Fruit fly (Drosophila melanogaster): ENCODE measurements around the gene Adk2.

The Adk2 gene

dm6 chr3L:13017803-13018324 lies 4.6 kb downstream of the Adk2 start, which contains the start of the genes mRpL20 and Icmt (continued):
- peak; percentile 37 for TF ChIP-seq maf-S (GFP tag; optimal IDR thresholded peaks at IDR 0.05)
- TF ChIP-seq ems (GFP tag; optimal IDR thresholded peaks at IDR 0.05): peak; percentile 73
- peak; percentile 52 for TF ChIP-seq CG15073 (GFP tag; optimal IDR thresholded peaks at IDR 0.05)
- no peak for TF ChIP-seq eyg (GFP tag; optimal IDR thresholded peaks at IDR 0.05)
- TF ChIP-seq CG11695 (GFP tag; IDR thresholded peaks at IDR 0.05): peak; percentile 97
- peak; percentile 94 for TF ChIP-seq gsb (GFP tag; IDR thresholded peaks at IDR 0.05)
- peak; percentile 77 for TF ChIP-seq Max (GFP tag; optimal IDR thresholded peaks at IDR 0.05)
- TF ChIP-seq HLH4C (GFP tag; IDR thresholded peaks at IDR 0.05; ENCODE audit: partially characterized antibody): peak; percentile 93
- TF ChIP-seq unpg (GFP tag; optimal IDR thresholded peaks at IDR 0.05): peak; percentile 98
- TF ChIP-seq usp (GFP tag; optimal IDR thresholded peaks at IDR 0.05): no peak
- TF ChIP-seq Atf6 (GFP tag; IDR thresholded peaks at IDR 0.05): peak; percentile 94
- peak; percentile 33 for TF ChIP-seq CG13624 (GFP tag; optimal IDR thresholded peaks at IDR 0.05)
- peak; percentile 89 for TF ChIP-seq CG13775 (GFP tag; optimal IDR thresholded peaks at IDR 0.05)
- TF ChIP-seq CG32532 (GFP tag; IDR thresholded peaks at IDR 0.05): peak; percentile 98
- TF ChIP-seq crol (GFP tag; IDR thresholded peaks at IDR 0.05): peak; percentile 50; the same call in 1 of the 2 replicates
- peak; percentile 84 for TF ChIP-seq CG3281 (GFP tag; optimal IDR thresholded peaks at IDR 0.05)
- peak; percentile 97 for TF ChIP-seq CG6689 (GFP tag; IDR thresholded peaks at IDR 0.05)
- peak; percentile 79 for TF ChIP-seq onecut (GFP tag; IDR thresholded peaks at IDR 0.05)
- TF ChIP-seq CG7745 (tag; optimal IDR thresholded peaks at IDR 0.05): no peak
- TF ChIP-seq lbe (GFP tag; optimal IDR thresholded peaks at IDR 0.05): peak; percentile 82
- TF ChIP-seq NC2β (GFP tag; optimal IDR thresholded peaks at IDR 0.05): no peak
- peak; percentile 77 for TF ChIP-seq CG10267 (tag; optimal IDR thresholded peaks at IDR 0.05)
- TF ChIP-seq p53 (GFP tag; optimal IDR thresholded peaks at IDR 0.05): no peak
- peak; percentile 54 for TF ChIP-seq CG6854 (GFP tag; optimal IDR thresholded peaks at IDR 0.05)
- TF ChIP-seq CG9215 (GFP tag; IDR thresholded peaks at IDR 0.05): peak; percentile 93
- peak; percentile 45 for TF ChIP-seq CG18011 (GFP tag; optimal IDR thresholded peaks at IDR 0.05)
- peak; percentile 84 for TF ChIP-seq dmrt11E (tag; optimal IDR thresholded peaks at IDR 0.05)
- TF ChIP-seq Nf-YB (GFP tag; optimal IDR thresholded peaks at IDR 0.05): peak; percentile 77
- TF ChIP-seq ewg (GFP tag; optimal IDR thresholded peaks at IDR 0.05): peak; percentile 83
- TF ChIP-seq CG3847 (GFP tag; IDR thresholded peaks at IDR 0.05): peak; percentile 97
- no peak for TF ChIP-seq Side (GFP tag; optimal IDR thresholded peaks at IDR 0.05)
- peak; percentile 85 for TF ChIP-seq vnd (GFP tag; IDR thresholded peaks at IDR 0.05; ENCODE audit: partially characterized antibody)
- peak; percentile 68 for TF ChIP-seq BEAF-32 (GFP tag; optimal IDR thresholded peaks at IDR 0.05)
- peak; percentile 90; the same call in 2 of the 3 replicates for TF ChIP-seq gce (GFP tag; IDR thresholded peaks at IDR 0.05)
- no peak for TF ChIP-seq Dip2 (GFP tag; IDR thresholded peaks at IDR 0.05)
- peak; percentile 95 for TF ChIP-seq CG31441 (GFP tag; IDR thresholded peaks at IDR 0.05)
- TF ChIP-seq Hr39 (optimal IDR thresholded peaks at IDR 0.05): no peak
- TF ChIP-seq CG2875 (GFP tag; optimal IDR thresholded peaks at IDR 0.05): peak; percentile 86
- 0 out of 3 replicates have a peak, but pooled peaks have one; percentile 13 for TF ChIP-seq CG2199 (GFP tag; IDR thresholded peaks at IDR 0.05)
- peak; percentile 49 for TF ChIP-seq pum (GFP tag; optimal IDR thresholded peaks at IDR 0.05)
- peak; percentile 58 for TF ChIP-seq hbn (GFP tag; IDR thresholded peaks at IDR 0.05; ENCODE audit: partially characterized antibody)
- peak; percentile 96 for TF ChIP-seq Drgx (GFP tag; IDR thresholded peaks at IDR 0.05)
- peak; percentile 78; the same call in 2 of the 3 replicates for TF ChIP-seq CG14860 (GFP tag; IDR thresholded peaks at IDR 0.05; ENCODE audit: partially characterized antibody)
- no peak for TF ChIP-seq CG11398 (GFP tag; optimal IDR thresholded peaks at IDR 0.05)
- TF ChIP-seq H2.0 (GFP tag; IDR thresholded peaks at IDR 0.05): peak; percentile 97
- peak; percentile 91 for TF ChIP-seq CG11504 (tag; optimal IDR thresholded peaks at IDR 0.05)
- TF ChIP-seq CG31388 (GFP tag; optimal IDR thresholded peaks at IDR 0.05): peak; percentile 8
- peak; percentile 59 for TF ChIP-seq nau (GFP tag; optimal IDR thresholded peaks at IDR 0.05)
- no peak for TF ChIP-seq grn (GFP tag; optimal IDR thresholded peaks at IDR 0.05)
- TF ChIP-seq lilli (GFP tag; optimal IDR thresholded peaks at IDR 0.05): peak; percentile 87
- peak; percentile 47 for TF ChIP-seq MTF-1 (GFP tag; optimal IDR thresholded peaks at IDR 0.05; ENCODE audit: borderline replicate concordance)
